Worm (Caenorhabditis elegans) whole organism, L3 larva: ENCODE measurements around the gene ZK867.2.
A peak's percentile ranks its signal among the peaks of the same experiment; 100 is the strongest.

Experiments
- egl-27 ChIP-seq: sonication (generic microtip); optimal IDR thresholded peaks from 4 replicates; lab custom pipeline; 2017; ENCODE audit warnings: missing biosample characterization, missing genetic modification reagents, missing genetic modification characterization
- egl-5 ChIP-seq: fragments of 150-350 bp; optimal IDR thresholded peaks from 2 replicates; lab custom pipeline; 2017; ENCODE audit warnings: missing biosample characterization, missing genetic modification reagents, missing genetic modification characterization, inconsistent platforms
- elt-1 ChIP-seq: fragments of 150-350 bp; optimal IDR thresholded peaks from 2 replicates; lab custom pipeline; 2014; ENCODE audit warnings: missing biosample characterization, missing genetic modification characterization
- elt-2 ChIP-seq: sonication (generic microtip); optimal IDR thresholded peaks from 2 replicates; lab custom pipeline; 2016; ENCODE audit warnings: missing genetic modification reagents, mild to moderate bottlenecking, missing genetic modification characterization, missing compliant biosample characterization
- fos-1 ChIP-seq: fragments of 150-350 bp; optimal IDR thresholded peaks from 2 replicates; lab custom pipeline; 2014; ENCODE audit warnings: missing biosample characterization, missing genetic modification characterization
- hmg-11 ChIP-seq: sonication (generic microtip); optimal IDR thresholded peaks from 2 replicates; lab custom pipeline; 2016; ENCODE audit warnings: missing genetic modification characterization, missing compliant biosample characterization
- jun-1 ChIP-seq: fragments of 150-350 bp; optimal IDR thresholded peaks from 2 replicates; lab custom pipeline; 2014; ENCODE audit warnings: missing biosample characterization, missing genetic modification reagents, missing genetic modification characterization
- lin-15B ChIP-seq: fragments of 150-350 bp; optimal IDR thresholded peaks from 2 replicates; lab custom pipeline; 2014; ENCODE audit warnings: missing biosample characterization, missing genetic modification characterization
- lin-39 ChIP-seq: fragments of 150-350 bp; optimal IDR thresholded peaks from 2 replicates; lab custom pipeline; 2018; ENCODE audit warnings: missing biosample characterization, missing genetic modification reagents, missing genetic modification characterization
- nfya-1 ChIP-seq: sonication (generic microtip); optimal IDR thresholded peaks from 2 replicates; lab custom pipeline; 2017; ENCODE audit warnings: missing genetic modification characterization, mild to moderate bottlenecking, missing compliant biosample characterization, antibody characterized with exemption, moderate library complexity; ENCODE audit not compliant: insufficient read depth
- nhr-23 ChIP-seq: fragments of 150-350 bp; optimal IDR thresholded peaks from 2 replicates; lab custom pipeline; 2014; ENCODE audit warnings: missing biosample characterization, missing genetic modification reagents, missing genetic modification characterization
- nhr-237 ChIP-seq: fragments of 150-350 bp; optimal IDR thresholded peaks from 2 replicates; lab custom pipeline; 2014; ENCODE audit warnings: missing biosample characterization, missing genetic modification characterization
- nhr-25 ChIP-seq: sonication (generic microtip); optimal IDR thresholded peaks from 2 replicates; lab custom pipeline; 2017; ENCODE audit warnings: missing biosample characterization, missing genetic modification characterization
- nhr-28 ChIP-seq: fragments of 150-350 bp; optimal IDR thresholded peaks from 2 replicates; lab custom pipeline; 2014; ENCODE audit warnings: missing biosample characterization, missing genetic modification characterization
- nhr-43 ChIP-seq: sonication (generic microtip); optimal IDR thresholded peaks from 2 replicates; lab custom pipeline; 2016; ENCODE audit warnings: mild to moderate bottlenecking, missing genetic modification characterization, missing compliant biosample characterization; ENCODE audit not compliant: poor library complexity, severe bottlenecking
- nhr-67 ChIP-seq: fragments of 150-350 bp; optimal IDR thresholded peaks from 2 replicates; lab custom pipeline; 2014; ENCODE audit warnings: missing biosample characterization, missing genetic modification characterization
- pha-4 ChIP-seq: fragments of 150-350 bp; optimal IDR thresholded peaks from 2 replicates; lab custom pipeline; 2014; ENCODE audit warnings: missing biosample characterization, missing genetic modification reagents, missing genetic modification characterization
- pqm-1 ChIP-seq: fragments of 150-350 bp; optimal IDR thresholded peaks from 2 replicates; lab custom pipeline; 2017; ENCODE audit warnings: missing biosample characterization, missing genetic modification characterization, inconsistent platforms
- skn-1 ChIP-seq: fragments of 150-350 bp; optimal IDR thresholded peaks from 2 replicates; lab custom pipeline; 2014; ENCODE audit warnings: missing biosample characterization, missing genetic modification characterization
- snpc-4 ChIP-seq: fragments of 150-350 bp; optimal IDR thresholded peaks from 2 replicates; lab custom pipeline; 2014; ENCODE audit warnings: missing biosample characterization, missing genetic modification characterization
- tbx-2 ChIP-seq: sonication (generic microtip); optimal IDR thresholded peaks from 2 replicates; lab custom pipeline; 2016; ENCODE audit warnings: mild to moderate bottlenecking, missing genetic modification characterization, missing compliant biosample characterization
- zag-1 ChIP-seq: fragments of 150-350 bp; optimal IDR thresholded peaks from 2 replicates; lab custom pipeline; 2014; ENCODE audit warnings: missing biosample characterization, missing genetic modification characterization

ZK867.2 gene

ce11 chrX:7242878-7243277 is 36.4 kb downstream of the ZK867.2 start, which contains the start of gene F46H5.7:
Gene F46H5.7 (minus strand): TSS chrX:7242983.
- TF ChIP-seq elt-2 (peak; percentile 63), nhr-28 (no peak), egl-5 (tag; lab: Kevin White, UChicago) (no peak), nhr-237 (tag; lab: Kevin White, UChicago) (no peak), skn-1 (no peak), zag-1 (tag; lab: Kevin White, UChicago) (no peak), tbx-2 (tag; lab: Kevin White, UChicago) (no peak), pqm-1 (peak; percentile 24)

ce11 chrX:7244756-7245155 is 38.2 kb downstream of the ZK867.2 start:
- TF ChIP-seq pha-4 (tag; lab: Kevin White, UChicago), result peak; percentile 87
- TF ChIP-seq nhr-23 (tag; lab: Kevin White, UChicago), result no peak
- no peak for TF ChIP-seq snpc-4
- peak; percentile 10 for TF ChIP-seq skn-1
- no peak for TF ChIP-seq nfya-1 (tag; lab: Kevin White, UChicago)
- no peak for TF ChIP-seq tbx-2 (tag; lab: Kevin White, UChicago)
- TF ChIP-seq pqm-1, result peak; percentile 89
- TF ChIP-seq elt-2, result peak; percentile 98
- TF ChIP-seq fos-1 (tag; lab: Kevin White, UChicago), result peak; percentile 11
- peak; percentile 56 for TF ChIP-seq jun-1 (tag; lab: Kevin White, UChicago)
- no peak for TF ChIP-seq nhr-43 (tag; lab: Kevin White, UChicago)
- TF ChIP-seq, all 47 proteins: peak for 6

- TF ChIP-seq elt-1 (tag; lab: Kevin White, UChicago) (no peak), lin-39 (no peak), hmg-11 (tag; lab: Kevin White, UChicago) (peak; percentile 60), nhr-23 (tag; lab: Kevin White, UChicago) (peak; percentile 23), pha-4 (tag; lab: Kevin White, UChicago) (peak; percentile 40), nhr-67 (tag; lab: Kevin White, UChicago) (no peak), lin-15B (peak; percentile 0), egl-5 (tag; lab: Kevin White, UChicago) (no peak), egl-27 (tag; lab: Kevin White, UChicago) (no peak), nfya-1 (tag; lab: Kevin White, UChicago) (peak; percentile 49), nhr-25 (tag; lab: Kevin White, UChicago) (peak; percentile 7)
Observed at ce11 chrX:7254558-7254957, 48.0 kb downstream of the ZK867.2 start, which contains the start of gene F46H5.4. Gene F46H5.4 (minus strand): TSS chrX:7254610.

- TF ChIP-seq nhr-43 (tag; lab: Kevin White, UChicago) (no peak), nfya-1 (tag; lab: Kevin White, UChicago) (peak; percentile 26)
Observed at ce11 chrX:7256891-7257290, 50.4 kb downstream of the ZK867.2 start, which contains the start of gene F46H5.5. Gene F46H5.5 (minus strand): TSS chrX:7256991.
